Worm (Caenorhabditis elegans): ENCODE measurements around the gene T06E8.2.
A peak's percentile ranks its signal among the peaks of the same experiment; 100 is the strongest.

Gene T06E8.2

DNA sequence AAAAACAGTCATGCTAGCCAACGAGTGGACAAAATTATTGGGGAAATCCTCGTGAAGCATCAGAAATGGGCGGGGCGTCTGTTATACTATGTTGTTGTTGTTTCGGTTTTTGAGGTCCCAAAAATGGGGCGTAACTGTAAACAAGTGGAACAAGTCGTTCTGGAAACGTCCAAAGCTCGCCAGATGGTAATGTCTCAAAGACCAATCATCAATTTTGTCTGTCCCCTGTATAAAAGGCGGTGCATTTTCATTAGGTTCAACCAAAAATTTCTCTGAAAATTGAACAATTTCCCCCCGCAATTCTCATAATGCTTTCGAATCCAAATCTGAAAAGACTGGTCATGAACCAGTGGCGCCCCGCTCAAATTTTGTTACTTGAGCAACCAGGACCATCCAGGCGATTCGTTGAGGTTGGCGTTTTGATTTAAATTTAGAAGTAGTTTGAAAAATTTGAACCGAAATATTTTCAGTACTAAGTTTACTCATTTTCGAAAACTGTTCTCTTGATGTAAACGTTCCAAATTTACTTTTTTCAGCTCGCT, 17.1 kb downstream of the T06E8.2 start:
- no peak for TF ChIP-seq lin-11 (tag; optimal IDR thresholded peaks at IDR 0.05)
- no peak for TF ChIP-seq rnt-1 (tag; optimal IDR thresholded peaks at IDR 0.05)
- TF ChIP-seq fax-1 (tag; optimal IDR thresholded peaks at IDR 0.05), result no peak

DNA sequence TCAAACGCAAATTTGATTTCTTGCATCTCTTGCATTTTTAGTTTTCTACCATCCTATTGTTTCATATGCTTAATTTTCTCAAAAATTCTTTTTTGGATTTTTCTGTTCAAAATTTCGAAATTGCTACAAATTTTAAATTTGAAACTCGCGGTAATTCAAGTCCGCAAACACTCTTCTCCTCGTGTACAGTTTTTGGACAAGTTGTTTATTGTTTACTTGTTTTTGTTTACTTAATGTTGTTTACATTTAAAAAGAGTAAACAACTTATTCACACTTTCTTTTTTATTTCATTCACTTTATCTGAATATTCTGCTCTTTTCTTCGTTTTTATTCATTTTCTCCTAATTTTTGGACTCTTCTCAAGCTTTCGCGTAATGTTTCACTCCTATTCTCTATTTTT, 17.9 kb downstream of the T06E8.2 start:
- no peak for TF ChIP-seq pha-4 (tag; optimal IDR thresholded peaks at IDR 0.05)
- no peak for TF ChIP-seq rnt-1 (tag; optimal IDR thresholded peaks at IDR 0.05)
- TF ChIP-seq ceh-48 (tag; optimal IDR thresholded peaks at IDR 0.05), result no peak
- no peak for TF ChIP-seq ceh-14 (tag; optimal IDR thresholded peaks at IDR 0.05)
- no peak for TF ChIP-seq nhr-11 (tag; optimal IDR thresholded peaks at IDR 0.05)
- TF ChIP-seq npax-4 (tag; optimal IDR thresholded peaks at IDR 0.05), result no peak
- no peak for TF ChIP-seq unc-55 (GFP tag; optimal IDR thresholded peaks at IDR 0.05)
- TF ChIP-seq ceh-18 (tag; optimal IDR thresholded peaks at IDR 0.05), result no peak
- TF ChIP-seq syd-9 (tag; optimal IDR thresholded peaks at IDR 0.05), result no peak
- no peak for TF ChIP-seq unc-86 (tag; optimal IDR thresholded peaks at IDR 0.05)
- TF ChIP-seq ref-2 (tag; optimal IDR thresholded peaks at IDR 0.05), result no peak
- TF ChIP-seq C08G9.2 (tag; optimal IDR thresholded peaks at IDR 0.05), result no peak
- no peak for TF ChIP-seq zip-5 (tag; optimal IDR thresholded peaks at IDR 0.05)

- TF ChIP-seq elt-2 (tag; optimal IDR thresholded peaks at IDR 0.05) (peak; percentile 69), odd-2 (tag; optimal IDR thresholded peaks at IDR 0.05) (no peak)
Measured at ce11 chrV:10012639-10013038, 23.6 kb downstream of the T06E8.2 start.

DNA sequence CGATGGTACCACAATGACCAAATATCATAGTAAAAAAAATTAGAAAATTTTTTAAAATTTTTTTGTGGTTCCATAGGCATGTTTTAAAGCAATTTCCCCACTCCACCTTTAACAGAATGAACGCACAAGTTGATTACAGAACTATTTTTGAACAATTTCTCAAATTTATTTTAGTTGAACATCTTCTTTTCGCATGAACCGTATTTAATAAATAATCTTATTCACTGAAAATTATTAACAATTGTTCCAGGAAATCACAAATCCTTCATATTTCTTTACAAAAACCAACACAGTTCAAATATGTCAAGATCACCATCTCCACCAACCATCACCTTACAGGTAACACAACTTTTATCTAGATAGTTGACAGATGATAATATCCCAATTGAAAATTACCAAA, 24.6 kb downstream of the T06E8.2 start, which contains the start of gene lea-1:
TSS of gene lea-1 (plus strand) at position 301 of the 400 bp plus-strand sequence.
- TF ChIP-seq ceh-22 (tag; optimal IDR thresholded peaks at IDR 0.05) (no peak), ceh-19 (GFP tag; optimal IDR thresholded peaks at IDR 0.05) (no peak), sdc-2 (tag; optimal IDR thresholded peaks at IDR 0.05) (no peak)

ce11 chrV:10007484-10007883, 28.7 kb downstream of the T06E8.2 start:
- no peak for TF ChIP-seq npax-4 (tag; optimal IDR thresholded peaks at IDR 0.05)
- TF ChIP-seq sox-4 (tag; optimal IDR thresholded peaks at IDR 0.05), result no peak
- no peak for TF ChIP-seq ttx-3 (tag; optimal IDR thresholded peaks at IDR 0.05)

DNA sequence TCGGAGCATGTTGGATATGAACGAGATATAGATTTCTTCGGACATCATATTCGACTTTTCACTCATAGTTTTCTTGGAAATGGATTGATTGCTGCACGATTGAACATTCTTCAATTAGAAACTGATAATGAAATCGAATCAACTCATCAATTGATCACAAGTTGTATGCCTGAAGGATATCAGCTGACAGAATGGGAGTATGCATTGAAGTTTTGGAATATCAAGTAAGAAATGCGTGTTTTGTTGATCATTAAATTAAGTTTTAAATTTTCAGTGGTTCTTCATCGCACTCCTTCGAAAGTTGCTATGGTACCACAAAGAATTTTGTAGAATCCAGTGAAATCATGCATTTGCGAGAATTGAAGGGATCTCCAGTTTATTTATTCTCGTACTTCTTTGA, 29.8 kb downstream of the T06E8.2 start:
- no peak for TF ChIP-seq ceh-19 (GFP tag; optimal IDR thresholded peaks at IDR 0.05)
- TF ChIP-seq gmeb-2 (tag; optimal IDR thresholded peaks at IDR 0.05), result no peak
- TF ChIP-seq nfya-1 (tag; optimal IDR thresholded peaks at IDR 0.05), result no peak
- TF ChIP-seq sdc-2 (tag; optimal IDR thresholded peaks at IDR 0.05), result no peak
- no peak for TF ChIP-seq che-1 (tag; optimal IDR thresholded peaks at IDR 0.05)
- no peak for TF ChIP-seq sox-4 (tag; optimal IDR thresholded peaks at IDR 0.05)
- TF ChIP-seq hlh-15 (tag; optimal IDR thresholded peaks at IDR 0.05), result no peak
- TF ChIP-seq pha-4 (tag; optimal IDR thresholded peaks at IDR 0.05), result no peak
- TF ChIP-seq Y22D7AL.16 (tag; optimal IDR thresholded peaks at IDR 0.05), result no peak
- no peak for TF ChIP-seq ttx-3 (tag; optimal IDR thresholded peaks at IDR 0.05)
- no peak for TF ChIP-seq T23F11.4 (GFP tag; optimal IDR thresholded peaks at IDR 0.05)
- no peak for TF ChIP-seq C08G9.2 (tag; optimal IDR thresholded peaks at IDR 0.05)
- no peak for TF ChIP-seq pax-1 (tag; optimal IDR thresholded peaks at IDR 0.05)
- no peak for TF ChIP-seq fkh-10 (GFP tag; optimal IDR thresholded peaks at IDR 0.05)

Data from whole organism, late embryonic.